Fruit fly (Drosophila melanogaster): ENCODE data around the gene Kif19A.

Kif19A gene

dm6 chr3R:14095428-14095827 lies 22.8 kb downstream of the Kif19A start (continued):
- TF ChIP-seq zfh2 (GFP tag; optimal IDR thresholded peaks at IDR 0.05) = no peak
- no peak for TF ChIP-seq TFAM (GFP tag; optimal IDR thresholded peaks at IDR 0.05)
- peak; percentile 59 for TF ChIP-seq grau (tag; optimal IDR thresholded peaks at IDR 0.05)
- peak; percentile 29 for TF ChIP-seq CG2120 (GFP tag; optimal IDR thresholded peaks at IDR 0.05)
- no peak for TF ChIP-seq CG13624 (GFP tag; optimal IDR thresholded peaks at IDR 0.05)
- no peak for TF ChIP-seq Elba2 (GFP tag; optimal IDR thresholded peaks at IDR 0.05)
- no peak for TF ChIP-seq disco-r (GFP tag; optimal IDR thresholded peaks at IDR 0.05)
- peak; percentile 22 for TF ChIP-seq tin (GFP tag; optimal IDR thresholded peaks at IDR 0.05)
- TF ChIP-seq wor (GFP tag; IDR thresholded peaks at IDR 0.05) = peak; percentile 40; the same call in 1 of the 2 replicates
- TF ChIP-seq seq (GFP tag; IDR thresholded peaks at IDR 0.05) = peak; percentile 45; the same call in 1 of the 2 replicates
- TF ChIP-seq chn (GFP tag; optimal IDR thresholded peaks at IDR 0.05) = no peak
- no peak for TF ChIP-seq hb (GFP tag; IDR thresholded peaks at IDR 0.05; ENCODE audit: partially characterized antibody)
- TF ChIP-seq CG31441 (GFP tag; IDR thresholded peaks at IDR 0.05) = peak; percentile 64
- peak; percentile 85 for TF ChIP-seq sens (GFP tag)
- TF ChIP-seq Blimp-1 (GFP tag; optimal IDR thresholded peaks at IDR 0.05) = peak; percentile 75
- TF ChIP-seq CG6254 (GFP tag; optimal IDR thresholded peaks at IDR 0.05) = no peak
- TF ChIP-seq CG5180 (GFP tag; optimal IDR thresholded peaks at IDR 0.05) = peak; percentile 43
- no peak for TF ChIP-seq Doc2 (GFP tag; IDR thresholded peaks at IDR 0.05)
- peak; percentile 67 for TF ChIP-seq sob (GFP tag; IDR thresholded peaks at IDR 0.05)
- no peak for TF ChIP-seq grn (GFP tag; optimal IDR thresholded peaks at IDR 0.05)
- TF ChIP-seq gsb (GFP tag; IDR thresholded peaks at IDR 0.05) = no peak
- no peak for TF ChIP-seq CG18764 (GFP tag; optimal IDR thresholded peaks at IDR 0.05)
- TF ChIP-seq CG3281 (GFP tag; optimal IDR thresholded peaks at IDR 0.05) = peak; percentile 19
- peak; percentile 57 for TF ChIP-seq CoRest (tag; optimal IDR thresholded peaks at IDR 0.05)
- no peak for TF ChIP-seq CG30431 (GFP tag; optimal IDR thresholded peaks at IDR 0.05)
- TF ChIP-seq CG7372 (GFP tag; IDR thresholded peaks at IDR 0.05) = 0 out of 2 replicates have a peak, but pooled peaks have one; percentile 15
- no peak for TF ChIP-seq mirr (GFP tag; optimal IDR thresholded peaks at IDR 0.05)
- TF ChIP-seq CG1024 (GFP tag; IDR thresholded peaks at IDR 0.05) = no peak
- TF ChIP-seq Drgx (GFP tag; IDR thresholded peaks at IDR 0.05) = no peak
- peak; percentile 10 for TF ChIP-seq CG1529 (GFP tag; optimal IDR thresholded peaks at IDR 0.05)
- TF ChIP-seq dm (GFP tag; optimal IDR thresholded peaks at IDR 0.05) = no peak
- peak; percentile 19 for TF ChIP-seq mam (GFP tag; optimal IDR thresholded peaks at IDR 0.05)
- TF ChIP-seq nerfin-1 (tag; optimal IDR thresholded peaks at IDR 0.05) = peak; percentile 18
- peak; percentile 32 for TF ChIP-seq Abd-B (GFP tag; optimal IDR thresholded peaks at IDR 0.05)
- TF ChIP-seq fru (optimal IDR thresholded peaks at IDR 0.05) = no peak
- no peak for TF ChIP-seq z (GFP tag; IDR thresholded peaks at IDR 0.05)
- TF ChIP-seq CG6791 (GFP tag; IDR thresholded peaks at IDR 0.05; ENCODE audit: partially characterized antibody) = no peak
- TF ChIP-seq trh (GFP tag; optimal IDR thresholded peaks at IDR 0.05) = no peak
- no peak for TF ChIP-seq Mes4 (GFP tag; optimal IDR thresholded peaks at IDR 0.05)
- peak; percentile 44; the same call in 1 of the 2 replicates for TF ChIP-seq H2.0 (GFP tag; IDR thresholded peaks at IDR 0.05)
- TF ChIP-seq sqz (GFP tag; optimal IDR thresholded peaks at IDR 0.05) = peak; percentile 19
- TF ChIP-seq br (optimal IDR thresholded peaks at IDR 0.05) = no peak
- no peak for TF ChIP-seq CG10147 (GFP tag; optimal IDR thresholded peaks at IDR 0.05)
- TF ChIP-seq hth (optimal IDR thresholded peaks at IDR 0.05) = no peak
- TF ChIP-seq Rfx (GFP tag; IDR thresholded peaks at IDR 0.05) = peak; percentile 49
- no peak for TF ChIP-seq twi (tag; optimal IDR thresholded peaks at IDR 0.05)
- no peak for TF ChIP-seq rib (GFP tag; IDR thresholded peaks at IDR 0.05)
- TF ChIP-seq Eip74EF (GFP tag; optimal IDR thresholded peaks at IDR 0.05) = peak in 1 of 2 experiments; percentile 42
- TF ChIP-seq CG4854 (GFP tag; optimal IDR thresholded peaks at IDR 0.05) = no peak
- TF ChIP-seq CG7963 (GFP tag; IDR thresholded peaks at IDR 0.05; ENCODE audit: partially characterized antibody) = no peak
- peak; percentile 36 for TF ChIP-seq CG15601 (tag; optimal IDR thresholded peaks at IDR 0.05)
- no peak for TF ChIP-seq jumu (GFP tag; optimal IDR thresholded peaks at IDR 0.05)
- TF ChIP-seq p53 (GFP tag; optimal IDR thresholded peaks at IDR 0.05) = no peak
